Fruit fly (Drosophila melanogaster) whole organism, embryonic: Measurements from ENCODE around the gene fry.

Source experiments
- Atf6 ChIP-seq: fragments of 200-800 bp; sonication (Bioruptor generic); IDR thresholded peaks from 2 replicates; pipeline ENCODE4 v1.3.6; 2022; ENCODE audit warnings: missing biosample characterization, missing genetic modification characterization
- CG11504 ChIP-seq: fragments of 200-800 bp; sonication (Bioruptor generic); optimal IDR thresholded peaks from 3 replicates; lab custom pipeline; 2019; ENCODE audit warnings: missing biosample characterization, mild to moderate bottlenecking, missing genetic modification characterization, moderate library complexity
- CG13123 ChIP-seq: fragments of 200-800 bp; sonication (Bioruptor generic); optimal IDR thresholded peaks from 2 replicates; lab custom pipeline; 2016; ENCODE audit warnings: missing biosample characterization, missing genetic modification characterization
- CG13894 ChIP-seq: fragments of 200-800 bp; sonication (Bioruptor generic); optimal IDR thresholded peaks from 3 replicates; lab custom pipeline; 2018; ENCODE audit warnings: missing biosample characterization, mild to moderate bottlenecking, missing genetic modification characterization, moderate library complexity
- CG15011 ChIP-seq: fragments of 200-800 bp; sonication (Bioruptor generic); optimal IDR thresholded peaks from 3 replicates; lab custom pipeline; 2018; ENCODE audit warnings: missing biosample characterization, mild to moderate bottlenecking, missing genetic modification characterization
- CG15479 ChIP-seq: fragments of 200-800 bp; sonication (Bioruptor generic); optimal IDR thresholded peaks from 3 replicates; lab custom pipeline; 2019; ENCODE audit warnings: missing biosample characterization, mild to moderate bottlenecking, missing genetic modification characterization, moderate library complexity
- CG1792 ChIP-seq: fragments of 200-800 bp; sonication (Bioruptor generic); optimal IDR thresholded peaks from 2 replicates; lab custom pipeline; 2016; ENCODE audit warnings: missing biosample characterization, missing genetic modification characterization
- CG2678 ChIP-seq: fragments of 200-800 bp; sonication (Bioruptor generic); optimal IDR thresholded peaks from 3 replicates; lab custom pipeline; 2019; ENCODE audit warnings: missing biosample characterization, mild to moderate bottlenecking, missing genetic modification characterization, moderate library complexity
- CG31224 ChIP-seq: fragments of 200-800 bp; sonication (Bioruptor generic); IDR thresholded peaks from 2 replicates; pipeline ENCODE4 v1.3.6; 2022; ENCODE audit warnings: missing biosample characterization, missing genetic modification characterization
- CG3163 ChIP-seq: fragments of 200-800 bp; sonication (Bioruptor generic); optimal IDR thresholded peaks from 3 replicates; lab custom pipeline; 2016; ENCODE audit warnings: missing biosample characterization, missing genetic modification characterization
- CG34224 ChIP-seq: fragments of 200-800 bp; sonication (Bioruptor generic); IDR thresholded peaks from 3 replicates; pipeline ENCODE4 v1.3.6; 2022; ENCODE audit warnings: missing biosample characterization, missing genetic modification characterization; ENCODE audit not compliant: partially characterized antibody
- CG34376 ChIP-seq: fragments of 200-800 bp; sonication (Bioruptor generic); optimal IDR thresholded peaks from 2 replicates; lab custom pipeline; 2018; ENCODE audit warnings: missing biosample characterization, mild to moderate bottlenecking, missing genetic modification characterization
- CG4404 ChIP-seq: fragments of 200-800 bp; sonication (Bioruptor generic); IDR thresholded peaks from 2 replicates; pipeline ENCODE4 v1.3.6; 2022; ENCODE audit warnings: missing biosample characterization, missing genetic modification characterization
- CG4617 ChIP-seq: fragments of 200-800 bp; sonication (Bioruptor generic); optimal IDR thresholded peaks from 3 replicates; lab custom pipeline; 2016; ENCODE audit warnings: missing biosample characterization, missing genetic modification characterization, borderline replicate concordance
- CG6654 ChIP-seq: fragments of 200-800 bp; sonication (Bioruptor generic); optimal IDR thresholded peaks from 2 replicates; lab custom pipeline; 2017; ENCODE audit warnings: missing biosample characterization, mild to moderate bottlenecking, missing genetic modification characterization
- CG8924 ChIP-seq: fragments of 200-800 bp; optimal IDR thresholded peaks from 3 replicates; lab custom pipeline; 2019; ENCODE audit warnings: missing biosample characterization, mild to moderate bottlenecking, missing genetic modification characterization, moderate library complexity
- CG8944 ChIP-seq: fragments of 200-800 bp; sonication (Bioruptor generic); optimal IDR thresholded peaks from 3 replicates; lab custom pipeline; 2016; ENCODE audit warnings: missing biosample characterization, missing genetic modification characterization
- Eip74EF ChIP-seq, 2 experiments: fragments of 200-800 bp in 1 of 2; fragments of >200 bp in 1 of 2; sonication (Bioruptor generic) in 1 of 2; optimal IDR thresholded peaks; 2 replicates each; lab custom pipeline; 2017 to 2019; ENCODE audit warnings: missing biosample characterization in 2 of 2, missing genetic modification characterization in 2 of 2, mild to moderate bottlenecking in 1 of 2, moderate library complexity in 1 of 2
- Hr78 ChIP-seq, 2 experiments: fragments of 200-800 bp in 1 of 2; fragments of >200 bp in 1 of 2; sonication (Bioruptor generic) in 1 of 2; optimal IDR thresholded peaks; 2 replicates each; lab custom pipeline; 2017 to 2019; ENCODE audit warnings: missing biosample characterization in 2 of 2, missing genetic modification characterization in 2 of 2, mild to moderate bottlenecking in 1 of 2, moderate library complexity in 1 of 2
- MTF-1 ChIP-seq: fragments of 200-800 bp; sonication (Bioruptor generic); optimal IDR thresholded peaks from 2 replicates; lab custom pipeline; 2018; ENCODE audit warnings: missing biosample characterization, mild to moderate bottlenecking, missing genetic modification characterization, borderline replicate concordance
- Scr ChIP-seq: fragments of 200-800 bp; sonication (Bioruptor generic); IDR thresholded peaks from 2 replicates; pipeline ENCODE4 v1.3.6; 2022; ENCODE audit warnings: missing biosample characterization, missing genetic modification characterization; ENCODE audit not compliant: partially characterized antibody
- Sry-δ ChIP-seq: fragments of 200-800 bp; sonication (Bioruptor generic); optimal IDR thresholded peaks from 2 replicates; lab custom pipeline; 2016; ENCODE audit warnings: missing biosample characterization, missing genetic modification characterization
- Trl ChIP-seq, 3 experiments: fragments of >200 bp in 2 of 3; fragments of 200-800 bp in 1 of 3; sonication (Bioruptor generic) in 1 of 3; optimal IDR thresholded peaks; 2 replicates in 1 of 3; 3 replicates in 2 of 3; lab custom pipeline; 2016 to 2017; ENCODE audit warnings: missing biosample characterization in 1 of 3, missing genetic modification characterization in 1 of 3
- bigmax ChIP-seq: fragments of 200-800 bp; sonication (Bioruptor generic); optimal IDR thresholded peaks from 2 replicates; lab custom pipeline; 2018; ENCODE audit warnings: missing biosample characterization, mild to moderate bottlenecking, missing genetic modification characterization
- chinmo ChIP-seq: fragments of 200-800 bp; sonication (Bioruptor generic); IDR thresholded peaks from 4 replicates; pipeline ENCODE4 v1.3.6; 2022; ENCODE audit warnings: missing biosample characterization, missing genetic modification characterization; ENCODE audit not compliant: partially characterized antibody
- ems ChIP-seq: fragments of 200-800 bp; sonication (Bioruptor generic); optimal IDR thresholded peaks from 3 replicates; lab custom pipeline; 2016; ENCODE audit warnings: missing biosample characterization, missing genetic modification characterization
- exex ChIP-seq: fragments of 200-800 bp; sonication (Bioruptor generic); optimal IDR thresholded peaks from 4 replicates; lab custom pipeline; 2018; ENCODE audit warnings: missing biosample characterization, mild to moderate bottlenecking, missing genetic modification characterization, moderate library complexity
- grn ChIP-seq: fragments of 200-800 bp; sonication (Bioruptor generic); optimal IDR thresholded peaks from 3 replicates; lab custom pipeline; 2017; ENCODE audit warnings: missing biosample characterization, missing genetic modification characterization
- hbn ChIP-seq: fragments of 200-800 bp; sonication (Bioruptor generic); IDR thresholded peaks from 2 replicates; pipeline ENCODE4 v1.3.6; 2022; ENCODE audit warnings: missing biosample characterization, missing genetic modification characterization; ENCODE audit not compliant: partially characterized antibody
- lab ChIP-seq: fragments of 200-800 bp; sonication (Bioruptor generic); optimal IDR thresholded peaks from 3 replicates; lab custom pipeline; 2017; ENCODE audit warnings: missing biosample characterization, missing genetic modification characterization, mild to moderate bottlenecking, moderate library complexity, missing genetic modification reagents
- lmd ChIP-seq: fragments of 200-800 bp; sonication (Bioruptor generic); IDR thresholded peaks from 2 replicates; pipeline ENCODE4 v1.3.6; 2022; ENCODE audit warnings: missing biosample characterization, missing genetic modification characterization
- mirr ChIP-seq: fragments of 200-800 bp; sonication (Bioruptor generic); optimal IDR thresholded peaks from 3 replicates; lab custom pipeline; 2018; ENCODE audit warnings: missing biosample characterization, mild to moderate bottlenecking, missing genetic modification characterization
- nmo ChIP-seq: fragments of 200-800 bp; sonication (Bioruptor generic); optimal IDR thresholded peaks from 2 replicates; lab custom pipeline; 2018; ENCODE audit warnings: missing biosample characterization, mild to moderate bottlenecking, missing genetic modification characterization, moderate library complexity
- sd ChIP-seq: fragments of 200-800 bp; sonication (Bioruptor generic); optimal IDR thresholded peaks from 3 replicates; lab custom pipeline; 2018; ENCODE audit warnings: missing biosample characterization, mild to moderate bottlenecking, missing genetic modification characterization, moderate library complexity
- sna ChIP-seq: fragments of 200-800 bp; sonication (Bioruptor generic); IDR thresholded peaks from 2 replicates; pipeline ENCODE4 v1.3.6; 2022; ENCODE audit warnings: missing biosample characterization, missing genetic modification characterization; ENCODE audit not compliant: partially characterized antibody
- sug ChIP-seq: fragments of 200-800 bp; optimal IDR thresholded peaks from 2 replicates; lab custom pipeline; 2019; ENCODE audit warnings: missing biosample characterization, mild to moderate bottlenecking, missing genetic modification characterization, moderate library complexity
- unc-4 ChIP-seq: fragments of 200-800 bp; sonication (Bioruptor generic); IDR thresholded peaks from 2 replicates; pipeline ENCODE4 v1.3.6; 2022; ENCODE audit warnings: missing biosample characterization, missing genetic modification characterization; ENCODE audit not compliant: partially characterized antibody
- vvl ChIP-seq: fragments of 200-800 bp; sonication (Bioruptor generic); IDR thresholded peaks from 2 replicates; pipeline ENCODE4 v1.3.6; 2022; ENCODE audit warnings: missing biosample characterization, missing genetic modification characterization

fry gene

dm6 chr3L:9675528-9675963 lies 3.4 kb downstream of the fry start (continued):
- TF ChIP-seq Scr (GFP tag; lab: Robert Waterston, UW) (0 out of 2 replicates have a peak, but pooled peaks have one; percentile 20), sd (tag; lab: Kevin White, UChicago) (peak; percentile 25), CG13894 (no peak), MTF-1 (peak; percentile 15), sna (GFP tag; lab: Robert Waterston, UW) (peak; percentile 59; the same call in 1 of the 2 replicates), unc-4 (GFP tag; lab: Robert Waterston, UW) (0 out of 2 replicates have a peak, but pooled peaks have one; percentile 33), CG31224 (GFP tag; lab: Robert Waterston, UW) (no peak), Eip74EF (GFP tag; optimal IDR thresholded peaks at IDR 0.05; lab: Kevin White, UChicago) (peak in 1 of 2 experiments; percentile 44), Atf6 (GFP tag; lab: Robert Waterston, UW) (0 out of 2 replicates have a peak, but pooled peaks have one; percentile 48), CG8944 (GFP tag; lab: Kevin White, UChicago) (no peak), CG34224 (GFP tag; lab: Robert Waterston, UW) (peak; percentile 72), CG1792 (GFP tag; lab: Kevin White, UChicago) (no peak), bigmax (GFP tag; lab: Kevin White, UChicago) (no peak), mirr (GFP tag; lab: Kevin White, UChicago) (peak; percentile 6), CG8924 (tag; lab: Kevin White, UChicago) (peak; percentile 23), CG2678 (tag; lab: Kevin White, UChicago) (peak; percentile 12), exex (peak; percentile 88), hbn (GFP tag; lab: Robert Waterston, UW) (peak; percentile 51), ems (GFP tag; lab: Kevin White, UChicago) (no peak), chinmo (GFP tag; lab: Robert Waterston, UW) (peak; percentile 77; the same call in 1 of the 4 replicates), Trl (optimal IDR thresholded peaks at IDR 0.05; lab: Kevin White, UChicago) (peak; percentile 64 to 98), Trl (GFP tag; optimal IDR thresholded peaks at IDR 0.05; lab: Kevin White, UChicago) (peak; percentile 18), CG15479 (GFP tag; lab: Kevin White, UChicago) (no peak), CG15011 (GFP tag; lab: Kevin White, UChicago) (no peak)

dm6 chr3L:9674300-9674699 lies 4.6 kb downstream of the fry start:
- TF ChIP-seq chinmo (GFP tag; lab: Robert Waterston, UW), result 0 out of 4 replicates have a peak, but pooled peaks have one; percentile 4
- TF ChIP-seq sug (tag; lab: Kevin White, UChicago), result peak; percentile 41
- no peak for TF ChIP-seq CG3163 (GFP tag; lab: Kevin White, UChicago)
- no peak for TF ChIP-seq Sry-δ (GFP tag; lab: Kevin White, UChicago)
- peak; percentile 46 for TF ChIP-seq CG34376 (GFP tag; lab: Kevin White, UChicago)
- TF ChIP-seq CG4404, result no peak
- TF ChIP-seq exex, result peak; percentile 70
- TF ChIP-seq CG6654, result no peak
- peak; percentile 82 for TF ChIP-seq grn (GFP tag; lab: Kevin White, UChicago)
- TF ChIP-seq CG13123, result no peak
- peak in 1 of 2 experiments; percentile 56 for TF ChIP-seq Hr78 (GFP tag; optimal IDR thresholded peaks at IDR 0.05; lab: Kevin White, UChicago)
- peak; percentile 38 for TF ChIP-seq lab (GFP tag; lab: Kevin White, UChicago)
- TF ChIP-seq nmo (GFP tag; lab: Kevin White, UChicago), result no peak
- no peak for TF ChIP-seq Atf6 (GFP tag; lab: Robert Waterston, UW)
- no peak for TF ChIP-seq CG11504 (tag; lab: Kevin White, UChicago)
- no peak for TF ChIP-seq vvl (GFP tag; lab: Robert Waterston, UW)
- peak; percentile 30 for TF ChIP-seq sd (tag; lab: Kevin White, UChicago)
- no peak for TF ChIP-seq lmd (GFP tag; lab: Robert Waterston, UW)
- peak; percentile 89 for TF ChIP-seq mirr (GFP tag; lab: Kevin White, UChicago)
- TF ChIP-seq CG4617 (GFP tag; lab: Kevin White, UChicago), result no peak
- TF ChIP-seq, all 482 proteins: peak for 9
